Worm (Caenorhabditis elegans) whole organism, mixed stage, embryonic: ENCODE data around the gene C38C5.1.

Experiments used
- hlh-1 ChIP-seq: fragments of 150-350 bp; optimal IDR thresholded peaks from 2 replicates; lab custom pipeline; 2014; ENCODE audit warnings: missing biosample characterization, missing genetic modification reagents, missing genetic modification characterization
- nhr-12 ChIP-seq: fragments of 150-350 bp; optimal IDR thresholded peaks from 2 replicates; lab custom pipeline; 2014; ENCODE audit warnings: missing biosample characterization, missing genetic modification characterization
- nhr-237 ChIP-seq: fragments of 150-350 bp; optimal IDR thresholded peaks from 2 replicates; lab custom pipeline; 2014; ENCODE audit warnings: missing biosample characterization, missing genetic modification characterization
- snpc-4 ChIP-seq: fragments of 150-350 bp; optimal IDR thresholded peaks from 2 replicates; lab custom pipeline; 2014; ENCODE audit warnings: missing biosample characterization, missing genetic modification characterization
- unc-120 ChIP-seq: sonication (generic microtip); optimal IDR thresholded peaks from 2 replicates; lab custom pipeline; 2017; ENCODE audit warnings: missing genetic modification characterization, missing compliant biosample characterization; ENCODE audit not compliant: poor library complexity, severe bottlenecking
- unc-39 ChIP-seq: fragments of 150-350 bp; optimal IDR thresholded peaks from 2 replicates; lab custom pipeline; 2014; ENCODE audit warnings: missing biosample characterization, missing genetic modification characterization

DNA sequence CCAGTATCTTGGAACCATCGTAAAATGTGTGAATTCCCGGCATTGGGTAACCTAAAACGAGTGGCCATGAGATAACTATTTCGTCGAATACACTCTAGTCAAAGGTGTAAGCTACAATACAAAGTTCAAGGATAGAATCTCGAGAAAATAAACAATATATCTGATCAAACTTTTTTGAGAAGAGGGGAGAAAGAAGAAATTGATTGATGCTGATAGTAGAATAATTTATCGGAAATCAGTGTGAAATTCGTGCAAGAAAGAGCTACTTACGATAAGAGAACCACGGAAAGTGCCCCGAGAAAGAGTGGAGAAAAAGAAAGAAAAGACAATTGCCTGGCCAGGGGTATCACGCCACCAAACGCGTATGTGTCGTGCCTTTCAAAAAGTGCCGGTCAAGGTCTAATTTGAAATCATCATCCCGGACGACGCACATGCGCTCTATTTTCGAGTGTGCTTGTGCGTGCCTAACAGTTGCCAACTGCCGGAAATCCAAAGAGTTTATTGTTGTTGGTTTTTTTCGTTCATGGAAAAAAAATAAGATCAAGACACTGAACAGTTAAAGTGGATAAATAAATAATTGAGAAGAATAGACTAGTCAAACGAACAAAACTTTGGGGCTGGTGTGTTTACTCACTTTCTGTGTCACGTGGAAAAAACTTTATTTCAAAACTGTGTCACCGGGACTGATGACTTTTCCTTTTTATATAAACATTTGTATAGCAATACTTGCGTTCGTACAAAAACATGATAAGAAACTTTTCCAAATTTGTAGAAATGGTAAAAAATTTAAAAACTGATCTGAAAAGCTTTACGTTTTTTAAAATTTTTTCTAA, 34.9 kb upstream of the C38C5.1 start, which contains the start of gene mboa-3:
- TF ChIP-seq snpc-4 (tag; lab: Kevin White, UChicago) = no peak
- no peak for TF ChIP-seq unc-120 (tag; lab: Kevin White, UChicago)
- no peak for TF ChIP-seq nhr-12 (tag; lab: Kevin White, UChicago)
- no peak for TF ChIP-seq unc-39
- TF ChIP-seq hlh-1 (tag; lab: Kevin White, UChicago) = no peak
- no peak for TF ChIP-seq nhr-237
